Worm (Caenorhabditis elegans) whole organism, L4 larva: ENCODE measurements around the gene ctsa-3.1.

Source experiments
- D1046.2 ChIP-seq: fragments of 200-800 bp; sonication (Bioruptor generic); IDR thresholded peaks from 2 replicates; pipeline ENCODE4 v1.3.6; 2022; ENCODE audit warnings: missing genetic modification characterization, missing compliant biosample characterization
- F10B5.3 ChIP-seq: sonication (generic microtip); optimal IDR thresholded peaks from 2 replicates; lab custom pipeline; 2016; ENCODE audit warnings: mild to moderate bottlenecking, missing genetic modification characterization, missing compliant biosample characterization
- F26F4.8 ChIP-seq: fragments of 200-800 bp; sonication (Bioruptor generic); conservative IDR thresholded peaks from 2 replicates; pipeline ENCODE4 v1.3.6; 2022; ENCODE audit warnings: missing genetic modification characterization, missing compliant biosample characterization
- F37D6.2 ChIP-seq: sonication (generic microtip); optimal IDR thresholded peaks from 2 replicates; lab custom pipeline; 2016; ENCODE audit warnings: mild to moderate bottlenecking, missing genetic modification characterization, missing compliant biosample characterization
- F44E2.7 ChIP-seq: fragments of 200-800 bp; sonication (Bioruptor generic); IDR thresholded peaks from 2 replicates; pipeline ENCODE4 v2.1.2; 2022; ENCODE audit warnings: missing genetic modification characterization, missing compliant biosample characterization
- F49E8.2 ChIP-seq: sonication (generic microtip); optimal IDR thresholded peaks from 2 replicates; lab custom pipeline; 2016; ENCODE audit warnings: missing compliant biosample characterization, mild to moderate bottlenecking, missing genetic modification characterization, borderline replicate concordance
- R02D3.7 ChIP-seq: fragments of 150-350 bp; sonication (generic microtip); optimal IDR thresholded peaks from 3 replicates; lab custom pipeline; 2014; ENCODE audit warnings: missing biosample characterization, missing genetic modification characterization
- Y48G9A.11 ChIP-seq: fragments of 200-800 bp; sonication (Bioruptor generic); IDR thresholded peaks from 2 replicates; pipeline ENCODE4 v1.3.6; 2022; ENCODE audit warnings: missing genetic modification reagents, missing genetic modification characterization, missing compliant biosample characterization
- aha-1 ChIP-seq: fragments of 150-350 bp; peaks from one replicate; lab custom pipeline; 2014; ENCODE audit warnings: missing biosample characterization, missing genetic modification characterization
- arid-1 ChIP-seq: fragments of 200-800 bp; sonication (Bioruptor generic); conservative IDR thresholded peaks from 2 replicates; pipeline ENCODE4 v1.3.6; 2022; ENCODE audit warnings: missing genetic modification reagents, missing genetic modification characterization, missing compliant biosample characterization
- ceh-28 ChIP-seq: fragments of 150-350 bp; optimal IDR thresholded peaks from 2 replicates; lab custom pipeline; 2014; ENCODE audit warnings: missing biosample characterization, missing genetic modification reagents, missing genetic modification characterization
- ceh-44 ChIP-seq: fragments of 200-800 bp; sonication (Bioruptor generic); IDR thresholded peaks from 2 replicates; pipeline ENCODE4 v1.3.6; 2022; ENCODE audit warnings: missing genetic modification reagents, missing genetic modification characterization, missing compliant biosample characterization
- ceh-82 ChIP-seq: sonication (generic microtip); optimal IDR thresholded peaks from 2 replicates; lab custom pipeline; 2017; ENCODE audit warnings: missing biosample characterization, missing genetic modification characterization
- ces-1 ChIP-seq: fragments of 150-350 bp; sonication (generic microtip); optimal IDR thresholded peaks from 4 replicates; lab custom pipeline; 2014; ENCODE audit warnings: missing biosample characterization, missing genetic modification reagents, missing genetic modification characterization
- cey-2 ChIP-seq: sonication (generic microtip); optimal IDR thresholded peaks from 3 replicates; lab custom pipeline; 2017; ENCODE audit warnings: missing genetic modification characterization, mild to moderate bottlenecking, missing compliant biosample characterization, antibody characterized with exemption, borderline replicate concordance; ENCODE audit not compliant: insufficient read depth
- daf-16 ChIP-seq, 3 experiments: sonication (generic microtip); optimal IDR thresholded peaks; 2 replicates each; lab custom pipeline; 2016 to 2017; ENCODE audit warnings: missing genetic modification characterization in 3 of 3, missing genetic modification reagents in 3 of 3, mild to moderate bottlenecking in 2 of 3, missing compliant biosample characterization in 2 of 3, missing biosample characterization in 1 of 3, moderate library complexity in 1 of 3
- daf-19 ChIP-seq: fragments of 200-800 bp; sonication (Bioruptor generic); conservative IDR thresholded peaks from 2 replicates; pipeline ENCODE4 v1.3.6; 2022; ENCODE audit warnings: missing genetic modification characterization, missing compliant biosample characterization
- daf-8 ChIP-seq: fragments of 200-800 bp; sonication (Bioruptor generic); IDR thresholded peaks from 2 replicates; pipeline ENCODE4 v1.3.6; 2022; ENCODE audit warnings: missing genetic modification characterization, missing compliant biosample characterization
- dmd-6 ChIP-seq: fragments of 200-800 bp; sonication (Bioruptor generic); IDR thresholded peaks from 2 replicates; pipeline ENCODE4 v1.3.6; 2022; ENCODE audit warnings: missing genetic modification reagents, missing genetic modification characterization, missing compliant biosample characterization
- dmd-9 ChIP-seq: fragments of 200-800 bp; sonication (Bioruptor generic); IDR thresholded peaks from 2 replicates; pipeline ENCODE4 v1.3.6; 2022; ENCODE audit warnings: missing genetic modification reagents, missing genetic modification characterization, missing compliant biosample characterization
- duxl-1 ChIP-seq: sonication (generic microtip); optimal IDR thresholded peaks from 2 replicates; lab custom pipeline; 2016; ENCODE audit warnings: mild to moderate bottlenecking, missing genetic modification characterization, moderate library complexity, missing compliant biosample characterization; ENCODE audit not compliant: poor library complexity
- fkh-10 ChIP-seq: fragments of 150-350 bp; optimal IDR thresholded peaks from 2 replicates; lab custom pipeline; 2014; ENCODE audit warnings: missing biosample characterization, missing genetic modification reagents, missing genetic modification characterization
- hlh-11 ChIP-seq: fragments of 200-800 bp; sonication (Bioruptor generic); optimal IDR thresholded peaks from 2 replicates; lab custom pipeline; 2018; ENCODE audit warnings: mild to moderate bottlenecking, missing genetic modification characterization, missing compliant biosample characterization
- lin-15B ChIP-seq: fragments of 150-350 bp; sonication (generic microtip); optimal IDR thresholded peaks from 3 replicates; lab custom pipeline; 2014; ENCODE audit warnings: missing biosample characterization, missing genetic modification characterization
- lin-29 ChIP-seq: fragments of 200-800 bp; sonication (Bioruptor generic); IDR thresholded peaks from 2 replicates; pipeline ENCODE4 v1.3.6; 2022; ENCODE audit warnings: missing genetic modification reagents, missing genetic modification characterization, missing compliant biosample characterization
- lin-39 ChIP-seq: fragments of 150-350 bp; optimal IDR thresholded peaks from 2 replicates; lab custom pipeline; 2014; ENCODE audit warnings: missing biosample characterization, missing genetic modification reagents, missing genetic modification characterization
- lsy-2 ChIP-seq, 2 experiments: fragments of 150-350 bp in 1 of 2; sonication (generic microtip) in 1 of 2; optimal IDR thresholded peaks; 2 replicates each; lab custom pipeline; 2014 to 2017; ENCODE audit warnings: missing biosample characterization in 2 of 2, missing genetic modification characterization in 2 of 2
- madf-5 ChIP-seq, 2 experiments: fragments of 200-800 bp; sonication (Bioruptor generic); IDR thresholded peaks; 2 replicates each; pipeline ENCODE4 v1.3.6; 2022; ENCODE audit warnings: missing compliant biosample characterization in 2 of 2, missing genetic modification characterization in 2 of 2
- mdl-1 ChIP-seq, 2 experiments: fragments of 150-350 bp in 1 of 2; sonication (generic microtip) in 1 of 2; optimal IDR thresholded peaks; 2 replicates each; lab custom pipeline; 2014 to 2017; ENCODE audit warnings: missing biosample characterization in 2 of 2, missing genetic modification characterization in 2 of 2
- mep-1 ChIP-seq: fragments of 150-350 bp; sonication (generic microtip); optimal IDR thresholded peaks from 3 replicates; lab custom pipeline; 2014; ENCODE audit warnings: missing biosample characterization, missing genetic modification characterization
- mes-2 ChIP-seq: sonication (generic microtip); optimal IDR thresholded peaks from 2 replicates; lab custom pipeline; 2016; ENCODE audit warnings: missing genotype, mild to moderate bottlenecking, missing genetic modification characterization, missing compliant biosample characterization; ENCODE audit not compliant: poor library complexity, severe bottlenecking
- nhr-10 ChIP-seq: fragments of 150-350 bp; optimal IDR thresholded peaks from 2 replicates; lab custom pipeline; 2014; ENCODE audit warnings: missing biosample characterization, missing genetic modification characterization
- nhr-111 ChIP-seq: fragments of 200-800 bp; sonication (Bioruptor generic); optimal IDR thresholded peaks from 2 replicates; lab custom pipeline; 2018; ENCODE audit warnings: mild to moderate bottlenecking, missing genetic modification characterization, missing compliant biosample characterization
- nhr-25 ChIP-seq: sonication (generic microtip); optimal IDR thresholded peaks from 2 replicates; lab custom pipeline; 2017; ENCODE audit warnings: missing genetic modification characterization, mild to moderate bottlenecking, missing compliant biosample characterization, antibody characterized with exemption, moderate library complexity, borderline replicate concordance; ENCODE audit not compliant: insufficient read depth
- nhr-28 ChIP-seq: fragments of 150-350 bp; optimal IDR thresholded peaks from 2 replicates; lab custom pipeline; 2014; ENCODE audit warnings: missing biosample characterization, missing genetic modification characterization
- nhr-48 ChIP-seq: sonication (generic microtip); optimal IDR thresholded peaks from 2 replicates; lab custom pipeline; 2016; ENCODE audit warnings: mild to moderate bottlenecking, missing genetic modification characterization, missing compliant biosample characterization
- nhr-6 ChIP-seq: fragments of 150-350 bp; optimal IDR thresholded peaks from 2 replicates; lab custom pipeline; 2014; ENCODE audit warnings: missing biosample characterization, missing genetic modification characterization
- php-3 ChIP-seq: fragments of 200-800 bp; sonication (Bioruptor generic); IDR thresholded peaks from 2 replicates; pipeline ENCODE4 v1.3.6; 2022; ENCODE audit warnings: missing genetic modification reagents, missing genetic modification characterization, missing compliant biosample characterization
- pqm-1 ChIP-seq: sonication (generic microtip); optimal IDR thresholded peaks from 2 replicates; lab custom pipeline; 2017; ENCODE audit warnings: missing biosample characterization, missing genetic modification characterization
- sdz-12 ChIP-seq: fragments of 200-800 bp; sonication (Bioruptor generic); optimal IDR thresholded peaks from 2 replicates; lab custom pipeline; 2018; ENCODE audit warnings: mild to moderate bottlenecking, missing genetic modification characterization, missing compliant biosample characterization
- snpc-1.2 ChIP-seq: fragments of 200-800 bp; sonication (Bioruptor generic); IDR thresholded peaks from 2 replicates; pipeline ENCODE4 v1.3.6; 2022; ENCODE audit warnings: missing genetic modification reagents, missing genetic modification characterization, missing compliant biosample characterization
- spr-3 ChIP-seq: fragments of 200-800 bp; sonication (Bioruptor generic); optimal IDR thresholded peaks from 2 replicates; lab custom pipeline; 2018; ENCODE audit warnings: mild to moderate bottlenecking, missing genetic modification characterization, missing compliant biosample characterization
- unc-39 ChIP-seq: sonication (generic microtip); optimal IDR thresholded peaks from 2 replicates; lab custom pipeline; 2017; ENCODE audit warnings: missing biosample characterization, missing genetic modification characterization
- zag-1 ChIP-seq: fragments of 150-350 bp; optimal IDR thresholded peaks from 2 replicates; lab custom pipeline; 2014; ENCODE audit warnings: missing biosample characterization, missing genetic modification characterization
- zip-2 ChIP-seq: fragments of 150-350 bp; optimal IDR thresholded peaks from 2 replicates; lab custom pipeline; 2014; ENCODE audit warnings: missing biosample characterization, missing genetic modification characterization
- ztf-11 ChIP-seq: fragments of 150-350 bp; optimal IDR thresholded peaks from 2 replicates; lab custom pipeline; 2014; ENCODE audit warnings: missing biosample characterization, missing genetic modification characterization

Gene ctsa-3.1

ce11 chrII:7232517-7232916 is at the start of gene ctsa-3.1:
Gene ctsa-3.1, plus strand, starts transcription at chrII:7232853.
- TF ChIP-seq nhr-48 (tag; lab: Kevin White, UChicago) (peak; percentile 10), nhr-28 (tag; lab: Kevin White, UChicago) (peak; percentile 65), php-3 (GFP tag; lab: Robert Waterston, UW) (peak; percentile 90), hlh-11 (tag; lab: Kevin White, UChicago) (peak; percentile 26), nhr-10 (tag; lab: Kevin White, UChicago) (no peak), dmd-6 (GFP tag; lab: Robert Waterston, UW) (peak; percentile 68), daf-16 (GFP tag; optimal IDR thresholded peaks at IDR 0.05; lab: Kevin White, UChicago) (no peak), daf-16 (tag; optimal IDR thresholded peaks at IDR 0.05; lab: Kevin White, UChicago) (peak; percentile 46), aha-1 (peak; percentile 19), pqm-1 (tag; lab: Kevin White, UChicago) (peak; percentile 74), madf-5 (GFP tag; IDR thresholded peaks at IDR 0.05; lab: Robert Waterston, UW) (no peak), zip-2 (tag; lab: Kevin White, UChicago) (no peak)

- TF ChIP-seq sdz-12 (GFP tag; lab: Kevin White, UChicago) (peak; percentile 88), snpc-1.2 (GFP tag; lab: Robert Waterston, UW) (peak; percentile 86), daf-19 (GFP tag; lab: Robert Waterston, UW) (peak; percentile 96), D1046.2 (GFP tag; lab: Robert Waterston, UW) (peak; percentile 85), F26F4.8 (GFP tag; lab: Robert Waterston, UW) (peak; percentile 94), spr-3 (peak; percentile 77), ztf-11 (tag; lab: Kevin White, UChicago) (no peak), unc-39 (tag; lab: Kevin White, UChicago) (no peak), nhr-111 (GFP tag; lab: Kevin White, UChicago) (peak; percentile 91), ceh-44 (peak; percentile 77), dmd-6 (GFP tag; lab: Robert Waterston, UW) (peak; percentile 73), zip-2 (tag; lab: Kevin White, UChicago) (peak; percentile 73), fkh-10 (GFP tag; lab: Kevin White, UChicago) (no peak), dmd-9 (peak; percentile 81), arid-1 (GFP tag; lab: Robert Waterston, UW) (peak; percentile 94), duxl-1 (tag; lab: Kevin White, UChicago) (peak; percentile 83), lin-29 (peak; percentile 70), F10B5.3 (tag; lab: Kevin White, UChicago) (peak; percentile 69), Y48G9A.11 (GFP tag; lab: Robert Waterston, UW) (peak; percentile 79), nhr-25 (tag; lab: Kevin White, UChicago) (peak; percentile 15), daf-8 (GFP tag; lab: Robert Waterston, UW) (peak; percentile 24; the same call in 1 of the 2 replicates), mes-2 (tag; lab: Kevin White, UChicago) (peak; percentile 86), ceh-82 (tag; lab: Kevin White, UChicago) (no peak), ces-1 (GFP tag; lab: Kevin White, UChicago) (no peak), lin-39 (tag; lab: Kevin White, UChicago) (no peak), R02D3.7 (no peak), mdl-1 (tag; optimal IDR thresholded peaks at IDR 0.05; lab: Kevin White, UChicago) (peak in 1 of 2 experiments; percentile 7), madf-5 (GFP tag; IDR thresholded peaks at IDR 0.05; lab: Robert Waterston, UW) (peak; percentile 74 to 96; a peak in 3 of 4 replicates), daf-16 (GFP tag; optimal IDR thresholded peaks at IDR 0.05; lab: Kevin White, UChicago) (peak; percentile 70 to 93), daf-16 (tag; optimal IDR thresholded peaks at IDR 0.05; lab: Kevin White, UChicago) (peak; percentile 81), lin-15B (tag; lab: Kevin White, UChicago) (no peak), mep-1 (tag; lab: Kevin White, UChicago) (peak; percentile 80), lsy-2 (tag; optimal IDR thresholded peaks at IDR 0.05; lab: Kevin White, UChicago) (peak in 1 of 2 experiments; percentile 72), F37D6.2 (tag; lab: Kevin White, UChicago) (peak; percentile 68), ceh-28 (tag; lab: Kevin White, UChicago) (no peak), F44E2.7 (peak; percentile 94), zag-1 (tag; lab: Kevin White, UChicago) (no peak), F49E8.2 (tag; lab: Kevin White, UChicago) (peak; percentile 76), nhr-6 (peak; percentile 46), cey-2 (tag; lab: Kevin White, UChicago) (no peak)
Observed at ce11 chrII:7183493-7184272, 49.0 kb upstream of the ctsa-3.1 start, which contains the start of gene pdl-1. Gene pdl-1, plus strand, starts transcription at chrII:7183801.
